Worm (Caenorhabditis elegans) whole organism, young adult: Measurements from ENCODE around the gene ugt-33.

ENCODE experiments used
- B0261.1 ChIP-seq: sonication (generic microtip); optimal IDR thresholded peaks from 2 replicates; lab custom pipeline; 2016; ENCODE audit warnings: mild to moderate bottlenecking, missing genetic modification characterization, moderate library complexity, missing compliant biosample characterization
- F39B2.1 ChIP-seq: fragments of 200-800 bp; sonication (Bioruptor generic); IDR thresholded peaks from 2 replicates; pipeline ENCODE4 v1.3.6; 2022; ENCODE audit warnings: missing genetic modification reagents, missing genetic modification characterization, missing compliant biosample characterization
- ama-1 ChIP-seq, 3 experiments: fragments of 150-350 bp in 1 of 3; sonication (generic microtip) in 2 of 3; optimal IDR thresholded peaks; 2 replicates each; lab custom pipeline; 2014 to 2018; ENCODE audit warnings: missing biosample characterization in 2 of 3, missing genetic modification characterization in 2 of 3, missing genetic modification reagents in 2 of 3
- attf-5 ChIP-seq: fragments of 200-800 bp; sonication (Bioruptor generic); optimal IDR thresholded peaks from 2 replicates; lab custom pipeline; 2018; ENCODE audit warnings: mild to moderate bottlenecking, missing genetic modification characterization, missing compliant biosample characterization
- ceh-100 ChIP-seq: fragments of 200-800 bp; sonication (Bioruptor generic); IDR thresholded peaks from 2 replicates; pipeline ENCODE4 v1.3.6; 2022; ENCODE audit warnings: missing genetic modification reagents, missing genetic modification characterization, missing compliant biosample characterization
- hmg-20 ChIP-seq: fragments of 200-800 bp; sonication (Bioruptor generic); IDR thresholded peaks from 2 replicates; pipeline ENCODE4 v1.3.6; 2022; ENCODE audit warnings: missing genetic modification reagents, missing genetic modification characterization, missing compliant biosample characterization
- lin-40 ChIP-seq: sonication (generic microtip); optimal IDR thresholded peaks from 2 replicates; lab custom pipeline; 2016; ENCODE audit warnings: missing genetic modification characterization, mild to moderate bottlenecking, missing compliant biosample characterization, missing genotype, missing genetic modification reagents
- nfya-2 ChIP-seq: fragments of 200-800 bp; sonication (Bioruptor generic); IDR thresholded peaks from 2 replicates; pipeline ENCODE4 v1.3.6; 2022; ENCODE audit warnings: missing genetic modification reagents, missing genetic modification characterization, missing compliant biosample characterization
- ztf-3 ChIP-seq: fragments of 200-800 bp; sonication (Bioruptor generic); optimal IDR thresholded peaks from 2 replicates; lab custom pipeline; 2018; ENCODE audit warnings: mild to moderate bottlenecking, missing genetic modification characterization, missing compliant biosample characterization

DNA sequence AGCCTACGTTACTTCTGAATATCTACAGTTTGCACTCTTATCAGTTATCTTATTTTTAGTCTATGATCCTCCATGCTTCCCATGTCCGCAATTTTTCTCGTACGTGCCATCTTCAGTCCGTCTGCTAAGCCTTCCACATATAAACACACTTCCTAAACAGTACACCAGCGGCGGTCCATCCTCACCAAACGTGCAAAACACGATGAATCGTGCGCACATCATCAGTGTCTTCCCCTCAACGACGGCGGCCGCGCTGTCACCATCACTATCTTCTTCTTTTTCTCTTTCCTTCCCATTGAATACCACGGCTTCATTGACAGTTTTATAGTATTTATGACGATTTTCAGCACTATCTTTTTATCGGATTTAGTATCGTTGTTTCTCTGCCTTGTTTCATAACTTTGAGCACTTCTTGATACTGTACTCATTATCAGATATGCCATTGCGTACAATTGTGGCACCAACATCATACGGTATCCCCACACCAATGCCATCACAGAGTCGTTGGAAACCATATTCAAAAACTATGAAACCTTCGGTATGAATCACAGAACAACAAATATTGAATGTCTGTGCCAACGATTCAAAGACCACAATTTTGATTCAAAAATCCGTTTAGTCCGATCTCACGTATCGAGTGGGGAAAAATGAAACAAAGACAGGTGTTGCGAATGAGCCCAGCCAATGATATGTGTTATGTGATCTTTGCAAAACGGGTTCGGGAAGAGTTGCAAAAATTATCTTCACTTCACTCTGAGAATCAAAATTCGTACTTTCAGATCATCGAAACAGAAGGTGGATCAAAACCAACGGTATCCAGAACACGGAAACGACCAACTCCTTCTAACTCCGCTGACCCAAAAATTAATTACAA is 20.1 kb upstream of the ugt-33 start:
- TF ChIP-seq ama-1 (optimal IDR thresholded peaks at IDR 0.05; lab: Kevin White, UChicago), result peak; percentile 58
- no peak for TF ChIP-seq ama-1 (GFP tag; optimal IDR thresholded peaks at IDR 0.05; lab: Kevin White, UChicago)
- TF ChIP-seq nfya-2 (GFP tag; lab: Robert Waterston, UW), result no peak
- TF ChIP-seq lin-40, result no peak
- no peak for TF ChIP-seq attf-5 (GFP tag; lab: Kevin White, UChicago)
- TF ChIP-seq ztf-3 (GFP tag; lab: Kevin White, UChicago), result no peak
- TF ChIP-seq F39B2.1 (GFP tag; lab: Robert Waterston, UW), result no peak
- no peak for TF ChIP-seq hmg-20 (GFP tag; lab: Robert Waterston, UW)
- no peak for TF ChIP-seq ceh-100
- TF ChIP-seq B0261.1 (tag; lab: Kevin White, UChicago), result no peak
